Fruit fly (Drosophila melanogaster) whole organism, wandering third instar larva: ENCODE data around the gene CG43915.

Experiments used
- CG32264 ChIP-seq: fragments of 200-800 bp; sonication (Bioruptor generic); optimal IDR thresholded peaks from 2 replicates; lab custom pipeline; 2016; ENCODE audit warnings: missing biosample characterization, missing genetic modification characterization
- CrebA ChIP-seq: fragments of 200-800 bp; sonication (Bioruptor generic); optimal IDR thresholded peaks from 2 replicates; lab custom pipeline; 2016; ENCODE audit warnings: missing biosample characterization, mild to moderate bottlenecking, missing genetic modification characterization, borderline replicate concordance
- Dfd ChIP-seq: fragments of >200 bp; optimal IDR thresholded peaks from 2 replicates; lab custom pipeline; 2017; ENCODE audit warnings: missing biosample characterization, missing genetic modification characterization
- Dif ChIP-seq: fragments of 200-275, 200-300 bp; sonication (Bioruptor generic); optimal IDR thresholded peaks from 2 replicates; lab custom pipeline; 2018; ENCODE audit warnings: missing biosample characterization, missing genetic modification characterization; ENCODE audit not compliant: partially characterized antibody
- GATAd ChIP-seq: sonication (Bioruptor generic); optimal IDR thresholded peaks from 2 replicates; lab custom pipeline; 2016; ENCODE audit warnings: missing biosample characterization, missing genetic modification characterization
- HLH106 ChIP-seq: fragments of 200-800 bp; optimal IDR thresholded peaks from 3 replicates; lab custom pipeline; 2019; ENCODE audit warnings: missing biosample characterization, mild to moderate bottlenecking, missing genetic modification characterization, moderate library complexity
- Hnf4 ChIP-seq: fragments of 200-800 bp; sonication (Bioruptor generic); optimal IDR thresholded peaks from 2 replicates; lab custom pipeline; 2016; ENCODE audit warnings: missing biosample characterization, mild to moderate bottlenecking, missing genetic modification characterization
- Hr78 ChIP-seq: fragments of >200 bp; optimal IDR thresholded peaks from 2 replicates; lab custom pipeline; 2017; ENCODE audit warnings: missing biosample characterization, missing genetic modification characterization
- Hr83 ChIP-seq: fragments of 200-300 bp; sonication (Bioruptor generic); optimal IDR thresholded peaks from 2 replicates; lab custom pipeline; 2016; ENCODE audit warnings: missing biosample characterization, mild to moderate bottlenecking, missing genetic modification characterization, moderate library complexity; ENCODE audit not compliant: poor library complexity, severe bottlenecking
- Jra ChIP-seq: sonication (Bioruptor generic); optimal IDR thresholded peaks from 2 replicates; lab custom pipeline; 2016; ENCODE audit warnings: missing biosample characterization, missing genetic modification characterization
- Myc ChIP-seq: fragments of >200 bp; optimal IDR thresholded peaks from 2 replicates; lab custom pipeline; 2017
- N ChIP-seq: fragments of >200 bp; optimal IDR thresholded peaks from 2 replicates; lab custom pipeline; 2018; ENCODE audit warnings: missing biosample characterization, missing external identifiers, missing genetic modification characterization
- OdsH ChIP-seq: fragments of 200-800 bp; sonication (Bioruptor generic); optimal IDR thresholded peaks from 2 replicates; lab custom pipeline; 2016; ENCODE audit warnings: missing biosample characterization, mild to moderate bottlenecking, missing genetic modification characterization
- Rel ChIP-seq, 2 experiments: fragments of 200-800 bp; sonication (Bioruptor generic) in 1 of 2; optimal IDR thresholded peaks; 2 replicates in 1 of 2; 3 replicates in 1 of 2; lab custom pipeline; 2016 to 2019; ENCODE audit warnings: mild to moderate bottlenecking in 2 of 2, missing biosample characterization in 2 of 2, missing genetic modification characterization in 2 of 2, moderate library complexity in 1 of 2
- Sp1 ChIP-seq: fragments of 200-800 bp; sonication (Bioruptor generic); optimal IDR thresholded peaks from 3 replicates; lab custom pipeline; 2019; ENCODE audit warnings: missing biosample characterization, mild to moderate bottlenecking, missing genetic modification characterization, moderate library complexity
- Vsx2 ChIP-seq: fragments of 200-300, 225-300 bp; sonication (Bioruptor generic); optimal IDR thresholded peaks from 2 replicates; lab custom pipeline; 2018; ENCODE audit warnings: missing biosample characterization, missing genetic modification characterization; ENCODE audit not compliant: partially characterized antibody
- br ChIP-seq: fragments of 200-800 bp; sonication (Bioruptor generic); optimal IDR thresholded peaks from 2 replicates; lab custom pipeline; 2016; ENCODE audit warnings: missing biosample characterization, missing genetic modification characterization
- brk ChIP-seq: fragments of 200-800 bp; sonication (Bioruptor generic); optimal IDR thresholded peaks from 2 replicates; lab custom pipeline; 2016; ENCODE audit warnings: missing biosample characterization, mild to moderate bottlenecking, missing genetic modification characterization
- dl ChIP-seq, 2 experiments: fragments of 175-275, 200-275 bp in 1 of 2; fragments of 200-275 bp in 1 of 2; sonication (Bioruptor generic); optimal IDR thresholded peaks; lab custom pipeline; 2018; ENCODE audit warnings: mild to moderate bottlenecking in 2 of 2, missing biosample characterization in 2 of 2, missing genetic modification characterization in 2 of 2, moderate library complexity in 2 of 2; ENCODE audit not compliant: partially characterized antibody in 2 of 2, insufficient read depth in 1 of 2
- dmrt93B ChIP-seq: fragments of 200-800 bp; sonication (Bioruptor generic); optimal IDR thresholded peaks from 2 replicates; lab custom pipeline; 2018; ENCODE audit warnings: missing biosample characterization, mild to moderate bottlenecking, missing genetic modification characterization
- dsf ChIP-seq: sonication (Bioruptor generic); optimal IDR thresholded peaks from 2 replicates; lab custom pipeline; 2016; ENCODE audit warnings: missing biosample characterization, missing genetic modification characterization, borderline replicate concordance
- ey ChIP-seq: fragments of 200-800 bp; sonication (Bioruptor generic); optimal IDR thresholded peaks from 2 replicates; lab custom pipeline; 2016; ENCODE audit warnings: missing biosample characterization, missing genetic modification characterization
- foxo ChIP-seq, 2 experiments: fragments of 200-800 bp; sonication (Bioruptor generic); optimal IDR thresholded peaks; 2 replicates in 1 of 2; 3 replicates in 1 of 2; lab custom pipeline; 2016 to 2017; ENCODE audit warnings: missing biosample characterization in 2 of 2, missing genetic modification characterization in 2 of 2
- h ChIP-seq: fragments of 200-800 bp; sonication (Bioruptor generic); optimal IDR thresholded peaks from 3 replicates; lab custom pipeline; 2016; ENCODE audit warnings: missing biosample characterization, mild to moderate bottlenecking, missing genetic modification characterization
- jim ChIP-seq: fragments of 175-275, 200-325 bp; sonication (Bioruptor generic); optimal IDR thresholded peaks from 2 replicates; lab custom pipeline; 2016; ENCODE audit warnings: missing biosample characterization, mild to moderate bottlenecking, missing genetic modification characterization
- lola ChIP-seq: fragments of >200 bp; optimal IDR thresholded peaks from 2 replicates; lab custom pipeline; 2017; ENCODE audit warnings: missing biosample characterization, missing genetic modification characterization
- pan ChIP-seq: fragments of >200 bp; optimal IDR thresholded peaks from 2 replicates; lab custom pipeline; 2017
- psq ChIP-seq: fragments of 200-800 bp; sonication (Bioruptor generic); optimal IDR thresholded peaks from 3 replicates; lab custom pipeline; 2017; ENCODE audit warnings: missing biosample characterization, mild to moderate bottlenecking, missing genetic modification characterization, moderate library complexity
- rgr ChIP-seq: fragments of 200-800 bp; sonication (Bioruptor generic); optimal IDR thresholded peaks from 3 replicates; lab custom pipeline; 2016; ENCODE audit warnings: missing biosample characterization, mild to moderate bottlenecking, missing genetic modification characterization
- sage ChIP-seq: fragments of 200-800 bp; sonication (Bioruptor generic); optimal IDR thresholded peaks from 2 replicates; lab custom pipeline; 2016; ENCODE audit warnings: missing biosample characterization, mild to moderate bottlenecking, missing genetic modification characterization
- sv ChIP-seq: fragments of 200-800 bp; sonication (Bioruptor generic); optimal IDR thresholded peaks from 3 replicates; lab custom pipeline; 2016; ENCODE audit warnings: missing biosample characterization, missing genetic modification characterization
- tai ChIP-seq: sonication (Bioruptor generic); optimal IDR thresholded peaks from 2 replicates; lab custom pipeline; 2016; ENCODE audit warnings: missing biosample characterization, missing genetic modification characterization
- usp ChIP-seq: fragments of >200 bp; optimal IDR thresholded peaks from 2 replicates; lab custom pipeline; 2017; ENCODE audit warnings: missing biosample characterization, missing genetic modification characterization
- woc ChIP-seq: sonication (Bioruptor generic); optimal IDR thresholded peaks from 2 replicates; lab custom pipeline; 2016; ENCODE audit warnings: missing biosample characterization, mild to moderate bottlenecking, missing genetic modification characterization

Gene CG43915

dm6 chr3L:3983466-3983946 lies 10.8 kb downstream of the CG43915 start, which contains the start of gene scrt:
Gene scrt, plus strand, starts transcription at chr3L:3983896.
- TF ChIP-seq woc (GFP tag; lab: Kevin White, UChicago) (peak; percentile 34), Hr83 (GFP tag; lab: Kevin White, UChicago) (no peak), Hnf4 (GFP tag; lab: Kevin White, UChicago) (no peak), HLH106 (tag; lab: Kevin White, UChicago) (peak; percentile 15), GATAd (GFP tag; lab: Kevin White, UChicago) (no peak), CrebA (GFP tag; lab: Kevin White, UChicago) (no peak), dl (GFP tag; optimal IDR thresholded peaks at IDR 0.05; lab: Kevin White, UChicago; ENCODE audit: insufficient read depth in 1 of 2, partially characterized antibody in 2 of 2) (peak in 1 of 2 experiments; percentile 33), Myc (no peak), Dfd (GFP tag; lab: Kevin White, UChicago) (no peak), N (GFP tag; lab: Kevin White, UChicago) (no peak), jim (GFP tag; lab: Kevin White, UChicago) (no peak), br (GFP tag; lab: Kevin White, UChicago) (no peak), Rel (GFP tag; optimal IDR thresholded peaks at IDR 0.05; lab: Kevin White, UChicago) (no peak), Rel (tag; optimal IDR thresholded peaks at IDR 0.05; lab: Kevin White, UChicago) (no peak), h (GFP tag; lab: Kevin White, UChicago) (peak; percentile 4), Sp1 (GFP tag; lab: Kevin White, UChicago) (no peak), Dif (GFP tag; lab: Kevin White, UChicago) (peak; percentile 62), Hr78 (GFP tag; lab: Kevin White, UChicago) (no peak), psq (GFP tag; lab: Kevin White, UChicago) (no peak), usp (GFP tag; lab: Kevin White, UChicago) (no peak), brk (GFP tag; lab: Kevin White, UChicago) (no peak), lola (no peak), foxo (GFP tag; optimal IDR thresholded peaks at IDR 0.05; lab: Kevin White, UChicago) (peak in 1 of 2 experiments; percentile 25), ey (no peak), Vsx2 (GFP tag; lab: Kevin White, UChicago) (peak; percentile 66), Jra (GFP tag; lab: Kevin White, UChicago) (no peak), sv (peak; percentile 53), CG32264 (GFP tag; lab: Kevin White, UChicago) (no peak)
- TF ChIP-seq, all 38 proteins: peak for 8

DNA sequence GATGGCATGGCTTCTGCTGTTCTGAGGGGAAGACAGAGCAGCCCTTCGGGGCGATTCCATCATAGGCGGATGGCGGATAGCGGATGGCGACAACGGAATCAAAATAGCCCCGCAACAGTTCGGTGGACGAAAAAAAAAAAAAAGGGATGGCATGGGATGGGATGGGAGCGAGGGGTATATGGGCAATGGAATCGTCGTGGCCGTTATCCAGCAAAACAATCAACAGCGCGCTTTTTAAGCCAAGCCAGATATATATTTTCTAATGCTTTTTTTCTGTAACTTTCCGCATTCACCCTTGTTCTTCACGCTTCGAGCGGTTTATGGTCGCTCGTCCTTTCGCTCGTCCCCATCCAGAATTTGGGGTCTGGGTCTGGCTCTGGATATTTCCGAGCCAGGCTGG lies 22.9 kb downstream of the CG43915 start:
- no peak for TF ChIP-seq Sp1 (GFP tag; lab: Kevin White, UChicago)
- no peak for TF ChIP-seq Rel (GFP tag; optimal IDR thresholded peaks at IDR 0.05; lab: Kevin White, UChicago)
- TF ChIP-seq Rel (tag; optimal IDR thresholded peaks at IDR 0.05; lab: Kevin White, UChicago): no peak
- TF ChIP-seq Dfd (GFP tag; lab: Kevin White, UChicago): no peak
- TF ChIP-seq Hr78 (GFP tag; lab: Kevin White, UChicago): no peak
- TF ChIP-seq lola: no peak
- TF ChIP-seq foxo (GFP tag; optimal IDR thresholded peaks at IDR 0.05; lab: Kevin White, UChicago): no peak
- TF ChIP-seq CG32264 (GFP tag; lab: Kevin White, UChicago): no peak
- no peak for TF ChIP-seq sage (GFP tag; lab: Kevin White, UChicago)
- no peak for TF ChIP-seq dsf (GFP tag; lab: Kevin White, UChicago)
- no peak for TF ChIP-seq rgr (GFP tag; lab: Kevin White, UChicago)

DNA sequence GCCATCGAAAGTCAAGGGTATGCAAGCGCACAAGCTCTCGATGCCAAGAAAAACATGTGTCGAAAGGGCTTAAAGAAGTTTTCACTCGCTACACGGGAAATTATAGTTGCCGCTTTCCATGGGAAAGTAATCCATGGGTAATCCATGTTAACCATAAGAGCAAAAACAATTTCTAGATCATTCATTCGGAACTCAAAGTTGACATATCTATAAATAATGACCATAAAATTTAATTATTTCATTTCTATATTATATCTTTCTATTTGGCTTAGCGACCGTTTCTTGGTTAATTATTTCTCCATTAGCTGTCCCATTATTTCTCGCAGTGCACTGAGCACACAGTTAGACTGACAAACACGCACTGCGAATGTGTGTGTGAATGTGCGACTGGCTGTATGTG lies 28.0 kb downstream of the CG43915 start:
- no peak for TF ChIP-seq Jra (GFP tag; lab: Kevin White, UChicago)
- no peak for TF ChIP-seq GATAd (GFP tag; lab: Kevin White, UChicago)
- TF ChIP-seq Sp1 (GFP tag; lab: Kevin White, UChicago): no peak
- no peak for TF ChIP-seq sv
- no peak for TF ChIP-seq dmrt93B
- TF ChIP-seq Vsx2 (GFP tag; lab: Kevin White, UChicago): no peak
- TF ChIP-seq OdsH (GFP tag; lab: Kevin White, UChicago): no peak
- TF ChIP-seq Hr83 (GFP tag; lab: Kevin White, UChicago): no peak

DNA sequence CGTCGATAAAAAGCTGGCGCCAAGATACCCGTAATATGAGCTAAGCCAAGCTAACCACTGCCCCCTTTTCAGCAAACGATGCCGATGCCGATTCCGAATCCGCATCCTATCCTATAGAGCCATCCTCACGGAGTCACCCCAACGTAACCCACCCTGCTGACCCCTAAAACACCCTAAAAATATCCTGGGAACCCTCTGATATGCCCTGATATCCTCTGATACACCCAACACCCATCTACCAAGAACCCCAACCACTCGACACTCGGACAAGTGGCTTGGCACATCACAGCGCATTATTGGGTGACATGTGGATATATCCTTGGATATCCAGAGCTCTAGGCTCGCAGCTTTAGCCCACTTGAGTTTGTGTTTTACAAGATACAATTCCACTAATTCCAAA lies 28.8 kb downstream of the CG43915 start:
- TF ChIP-seq Dif (GFP tag; lab: Kevin White, UChicago) (no peak), OdsH (GFP tag; lab: Kevin White, UChicago) (no peak), dl (GFP tag; optimal IDR thresholded peaks at IDR 0.05; lab: Kevin White, UChicago; ENCODE audit: insufficient read depth in 1 of 2, partially characterized antibody in 2 of 2) (no peak), Myc (no peak), tai (GFP tag; lab: Kevin White, UChicago) (no peak), lola (no peak), pan (lab: Kevin White, UChicago) (no peak), Jra (GFP tag; lab: Kevin White, UChicago) (no peak), rgr (GFP tag; lab: Kevin White, UChicago) (no peak), CrebA (GFP tag; lab: Kevin White, UChicago) (no peak), Hr83 (GFP tag; lab: Kevin White, UChicago) (no peak), h (GFP tag; lab: Kevin White, UChicago) (no peak), Hnf4 (GFP tag; lab: Kevin White, UChicago) (no peak), GATAd (GFP tag; lab: Kevin White, UChicago) (no peak), Sp1 (GFP tag; lab: Kevin White, UChicago) (no peak)
- TF ChIP-seq, all 38 proteins: peak for 0
